Worm (Caenorhabditis elegans): ENCODE data around the gene atg-4.2.

DNA sequence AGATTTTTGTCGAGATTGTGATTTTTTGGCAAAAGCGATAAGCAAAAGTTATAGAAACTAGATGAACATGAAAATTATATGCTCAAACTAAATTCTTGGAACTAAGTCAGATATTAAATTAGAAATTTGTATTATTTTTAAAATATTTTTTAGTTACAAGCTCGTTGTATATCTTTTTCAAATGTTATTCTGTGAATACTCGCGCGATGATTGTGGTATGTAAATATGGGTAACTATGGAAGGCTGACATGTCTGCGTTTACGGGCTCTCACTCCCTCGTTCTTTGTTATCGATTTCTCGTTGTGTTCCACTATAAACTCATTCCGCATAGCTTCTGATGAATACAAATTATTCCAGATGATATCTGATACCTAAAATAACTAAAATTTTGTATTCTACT lies 26.3 kb downstream of the atg-4.2 start, which contains the start of gene ZK792.7:
- TF ChIP-seq elt-4 (tag; optimal IDR thresholded peaks at IDR 0.05) (no peak), K02D7.2 (tag; optimal IDR thresholded peaks at IDR 0.05) (no peak), nhr-232 (tag; optimal IDR thresholded peaks at IDR 0.05) (no peak), elt-2 (tag; optimal IDR thresholded peaks at IDR 0.05) (no peak), lin-11 (tag; optimal IDR thresholded peaks at IDR 0.05) (no peak), ceh-34 (tag; optimal IDR thresholded peaks at IDR 0.05) (no peak), nhr-11 (tag; optimal IDR thresholded peaks at IDR 0.05) (no peak)

All from whole organism, late embryonic.